Worm (Caenorhabditis elegans): ENCODE results near the gene tars-1.

tars-1 gene

ce11 chrII:11731174-11731724 lies 35.8 kb upstream of the tars-1 start:
- TF ChIP-seq ceh-91 (GFP tag; IDR thresholded peaks at IDR 0.05), result peak; percentile 23; the same call in 1 of the 2 replicates
- no peak for TF ChIP-seq rpc-1 (optimal IDR thresholded peaks at IDR 0.05)
- TF ChIP-seq rpc-1 (tag; optimal IDR thresholded peaks at IDR 0.05), result no peak
- TF ChIP-seq snpc-4 (GFP tag; optimal IDR thresholded peaks at IDR 0.05), result no peak
- TF ChIP-seq snpc-4 (tag; optimal IDR thresholded peaks at IDR 0.05), result peak in 1 of 4 experiments; percentile 13
- TF ChIP-seq ekl-4 (GFP tag; IDR thresholded peaks at IDR 0.05), result peak; percentile 50; the same call in 1 of the 2 replicates
- no peak for TF ChIP-seq B0019.2 (GFP tag; conservative IDR thresholded peaks at IDR 0.05)
- peak; percentile 61; the same call in 1 of the 2 replicates for TF ChIP-seq Y56A3A.18 (GFP tag; IDR thresholded peaks at IDR 0.05)
- peak; percentile 72 for TF ChIP-seq nfyb-1 (GFP tag; IDR thresholded peaks at IDR 0.05)
- no peak for TF ChIP-seq efl-1 (GFP tag; optimal IDR thresholded peaks at IDR 0.05)
- peak in 1 of 3 experiments; percentile 40 for TF ChIP-seq lin-35 (GFP tag; optimal IDR thresholded peaks at IDR 0.05)
- TF ChIP-seq sdz-38 (tag; optimal IDR thresholded peaks at IDR 0.05), result no peak
- peak; percentile 58 for TF ChIP-seq madf-10 (tag; optimal IDR thresholded peaks at IDR 0.05)
- TF ChIP-seq cebp-1 (GFP tag; IDR thresholded peaks at IDR 0.05), result no peak
- peak; percentile 42 for TF ChIP-seq cebp-1 (tag; optimal IDR thresholded peaks at IDR 0.05)
- TF ChIP-seq athp-1 (tag; optimal IDR thresholded peaks at IDR 0.05), result peak; percentile 42
- no peak for TF ChIP-seq pha-4 (tag; optimal IDR thresholded peaks at IDR 0.05)
- TF ChIP-seq mel-28 (tag; optimal IDR thresholded peaks at IDR 0.05; ENCODE audit: borderline replicate concordance), result no peak
- TF ChIP-seq tbx-9 (tag; optimal IDR thresholded peaks at IDR 0.05; ENCODE audit: borderline replicate concordance), result no peak
- peak; percentile 62 for TF ChIP-seq nhr-80 (tag; optimal IDR thresholded peaks at IDR 0.05)
- TF ChIP-seq B0336.3 (GFP tag; IDR thresholded peaks at IDR 0.05), result peak; percentile 89
- peak; percentile 67 for TF ChIP-seq gei-17 (GFP tag; optimal IDR thresholded peaks at IDR 0.05)
- TF ChIP-seq madf-6 (GFP tag; IDR thresholded peaks at IDR 0.05), result peak; percentile 20
- TF ChIP-seq C17E4.6 (GFP tag; IDR thresholded peaks at IDR 0.05), result 0 out of 2 replicates have a peak, but pooled peaks have one; percentile 6
- peak; percentile 49 for TF ChIP-seq ztf-26 (tag; optimal IDR thresholded peaks at IDR 0.05)
- peak; percentile 20 for TF ChIP-seq atf-7 (tag; optimal IDR thresholded peaks at IDR 0.05)
- 0 out of 2 replicates have a peak, but pooled peaks have one; percentile 33 for TF ChIP-seq dox-1 (GFP tag; IDR thresholded peaks at IDR 0.05)
- peak; percentile 80 for TF ChIP-seq repo-1 (tag; optimal IDR thresholded peaks at IDR 0.05)
- no peak for TF ChIP-seq attf-6 (GFP tag; IDR thresholded peaks at IDR 0.05)
- peak; percentile 39 for TF ChIP-seq fkh-3 (tag; optimal IDR thresholded peaks at IDR 0.05)
- peak; percentile 47 for TF ChIP-seq tlf-1 (GFP tag; optimal IDR thresholded peaks at IDR 0.05)
- TF ChIP-seq zfh-2 (GFP tag; conservative IDR thresholded peaks at IDR 0.05), result 0 out of 2 replicates have a peak, but pooled peaks have one; percentile 23
- TF ChIP-seq ZK185.1 (tag; optimal IDR thresholded peaks at IDR 0.05; ENCODE audit: poor library complexity, severe bottlenecking), result peak; percentile 59
- TF ChIP-seq let-607 (tag; optimal IDR thresholded peaks at IDR 0.05), result peak in 1 of 2 experiments; percentile 9
- no peak for TF ChIP-seq F49E8.2 (tag; optimal IDR thresholded peaks at IDR 0.05; ENCODE audit: insufficient read depth)
- TF ChIP-seq Y53G8AR.9 (GFP tag; conservative IDR thresholded peaks at IDR 0.05), result peak; percentile 92; the same call in 1 of the 2 replicates
- TF ChIP-seq hmg-1.2 (GFP tag; IDR thresholded peaks at IDR 0.05), result peak; percentile 15; the same call in 1 of the 2 replicates
- peak; percentile 48 for TF ChIP-seq nhr-90 (tag; optimal IDR thresholded peaks at IDR 0.05)
- TF ChIP-seq mcd-1 (GFP tag; IDR thresholded peaks at IDR 0.05), result peak; percentile 66
- peak; percentile 53 for TF ChIP-seq chd-7 (tag; optimal IDR thresholded peaks at IDR 0.05)
- peak; percentile 49; the same call in 1 of the 2 replicates for TF ChIP-seq Y95B8A.8 (GFP tag; IDR thresholded peaks at IDR 0.05)
- peak; percentile 6 for TF ChIP-seq K12H6.12 (tag; optimal IDR thresholded peaks at IDR 0.05)
- peak; percentile 27 for TF ChIP-seq ztf-18 (tag; optimal IDR thresholded peaks at IDR 0.05)
- TF ChIP-seq pbrm-1 (GFP tag; IDR thresholded peaks at IDR 0.05), result peak; percentile 16; the same call in 1 of the 2 replicates
- TF ChIP-seq lin-40 (tag; optimal IDR thresholded peaks at IDR 0.05), result peak; percentile 63
- no peak for TF ChIP-seq unc-130 (GFP tag; optimal IDR thresholded peaks at IDR 0.05)
- no peak for TF ChIP-seq ceh-79 (tag; optimal IDR thresholded peaks at IDR 0.05)
- TF ChIP-seq F57A8.1 (GFP tag; optimal IDR thresholded peaks at IDR 0.05), result no peak

Measured in whole organism, young adult.